Worm (Caenorhabditis elegans) whole organism, L2 larva: ENCODE results near the gene cyp-13A10.

ENCODE experiments used
- C34F6.9 ChIP-seq: fragments of 150-350 bp; optimal IDR thresholded peaks from 2 replicates; lab custom pipeline; 2014; ENCODE audit warnings: missing biosample characterization, missing genetic modification characterization
- F13H6.1 ChIP-seq: sonication (generic microtip); optimal IDR thresholded peaks from 2 replicates; lab custom pipeline; 2016; ENCODE audit warnings: missing genetic modification characterization, missing compliant biosample characterization
- R02D3.7 ChIP-seq: fragments of 150-350 bp; optimal IDR thresholded peaks from 2 replicates; lab custom pipeline; 2014; ENCODE audit warnings: missing biosample characterization, missing genetic modification characterization
- Y55F3AM.14 ChIP-seq: fragments of 200-800 bp; sonication (Bioruptor generic); optimal IDR thresholded peaks from 2 replicates; lab custom pipeline; 2018; ENCODE audit warnings: mild to moderate bottlenecking, missing genetic modification characterization, missing compliant biosample characterization
- ZK546.5 ChIP-seq: sonication (generic microtip); optimal IDR thresholded peaks from 2 replicates; lab custom pipeline; 2017; ENCODE audit warnings: missing biosample characterization, missing genetic modification characterization
- alr-1 ChIP-seq: fragments of 150-350 bp; optimal IDR thresholded peaks from 2 replicates; lab custom pipeline; 2014; ENCODE audit warnings: missing biosample characterization, missing genetic modification characterization
- aly-2 ChIP-seq: fragments of 150-350 bp; optimal IDR thresholded peaks from 2 replicates; lab custom pipeline; 2014; ENCODE audit warnings: missing biosample characterization, missing genetic modification characterization
- ama-1 ChIP-seq: fragments of 150-350 bp; optimal IDR thresholded peaks from 2 replicates; lab custom pipeline; 2018; ENCODE audit warnings: inconsistent platforms
- blmp-1 ChIP-seq: sonication (generic microtip); optimal IDR thresholded peaks from 2 replicates; lab custom pipeline; 2017; ENCODE audit warnings: missing genetic modification characterization, mild to moderate bottlenecking, missing compliant biosample characterization, antibody characterized with exemption, moderate library complexity; ENCODE audit not compliant: insufficient read depth
- ceh-16 ChIP-seq: fragments of 150-350 bp; optimal IDR thresholded peaks from 2 replicates; lab custom pipeline; 2014; ENCODE audit warnings: missing biosample characterization, missing genetic modification characterization
- ceh-82 ChIP-seq: fragments of 150-350 bp; optimal IDR thresholded peaks from 2 replicates; lab custom pipeline; 2014; ENCODE audit warnings: missing biosample characterization, missing genetic modification characterization
- crh-2 ChIP-seq: sonication (generic microtip); optimal IDR thresholded peaks from 2 replicates; lab custom pipeline; 2017; ENCODE audit warnings: missing biosample characterization, missing genetic modification characterization
- dmd-4 ChIP-seq: sonication (generic microtip); optimal IDR thresholded peaks from 2 replicates; lab custom pipeline; 2017; ENCODE audit warnings: missing biosample characterization, missing genetic modification characterization
- egl-27 ChIP-seq: sonication (generic microtip); optimal IDR thresholded peaks from 3 replicates; lab custom pipeline; 2017; ENCODE audit warnings: missing biosample characterization, missing genetic modification reagents, missing genetic modification characterization
- elt-1 ChIP-seq: fragments of 150-350 bp; optimal IDR thresholded peaks from 2 replicates; lab custom pipeline; 2014; ENCODE audit warnings: missing biosample characterization, missing genetic modification characterization
- elt-3 ChIP-seq: sonication (generic microtip); optimal IDR thresholded peaks from 2 replicates; lab custom pipeline; 2017; ENCODE audit warnings: missing biosample characterization, missing genetic modification characterization
- fos-1 ChIP-seq: fragments of 150-350 bp; optimal IDR thresholded peaks from 2 replicates; lab custom pipeline; 2014; ENCODE audit warnings: missing biosample characterization, missing genetic modification characterization
- gmeb-1 ChIP-seq: fragments of 150-350 bp; optimal IDR thresholded peaks from 2 replicates; lab custom pipeline; 2014; ENCODE audit warnings: missing biosample characterization, missing genetic modification characterization
- lin-11 ChIP-seq: fragments of 150-350 bp; sonication (generic microtip); optimal IDR thresholded peaks from 2 replicates; lab custom pipeline; 2014; ENCODE audit warnings: missing biosample characterization, missing genetic modification characterization, inconsistent platforms, mixed read lengths
- lin-13 ChIP-seq: fragments of 150-350 bp; optimal IDR thresholded peaks from 2 replicates; lab custom pipeline; 2014; ENCODE audit warnings: missing biosample characterization, missing genetic modification reagents, missing genetic modification characterization
- lin-39 ChIP-seq: fragments of 150-350 bp; optimal IDR thresholded peaks from 2 replicates; lab custom pipeline; 2014; ENCODE audit warnings: missing biosample characterization, missing genetic modification reagents, missing genetic modification characterization
- lsy-2 ChIP-seq, 2 experiments: fragments of 150-350 bp in 1 of 2; sonication (generic microtip) in 1 of 2; optimal IDR thresholded peaks; 2 replicates each; lab custom pipeline; 2014 to 2017; ENCODE audit warnings: missing biosample characterization in 2 of 2, missing genetic modification characterization in 2 of 2
- mab-5 ChIP-seq: fragments of 150-350 bp; optimal IDR thresholded peaks from 2 replicates; lab custom pipeline; 2014; ENCODE audit warnings: missing biosample characterization, missing genetic modification characterization
- mbf-1 ChIP-seq: sonication (generic microtip); optimal IDR thresholded peaks from 2 replicates; lab custom pipeline; 2017; ENCODE audit warnings: missing biosample characterization, missing genetic modification characterization
- mdl-1 ChIP-seq, 2 experiments: fragments of 150-350 bp in 1 of 2; sonication (generic microtip) in 1 of 2; optimal IDR thresholded peaks; 2 replicates each; lab custom pipeline; 2017; ENCODE audit warnings: missing biosample characterization in 2 of 2, missing genetic modification characterization in 2 of 2
- nhr-10 ChIP-seq: sonication (generic microtip); optimal IDR thresholded peaks from 2 replicates; lab custom pipeline; 2017; ENCODE audit warnings: missing biosample characterization, missing genetic modification characterization
- nhr-11 ChIP-seq: fragments of 150-350 bp; optimal IDR thresholded peaks from 2 replicates; lab custom pipeline; 2014; ENCODE audit warnings: missing biosample characterization, missing genetic modification characterization
- nhr-12 ChIP-seq: fragments of 150-350 bp; optimal IDR thresholded peaks from 2 replicates; lab custom pipeline; 2014; ENCODE audit warnings: missing biosample characterization, missing genetic modification characterization
- nhr-129 ChIP-seq: fragments of 150-350 bp; optimal IDR thresholded peaks from 2 replicates; lab custom pipeline; 2014; ENCODE audit warnings: missing biosample characterization, missing genetic modification characterization
- nhr-21 ChIP-seq: fragments of 150-350 bp; optimal IDR thresholded peaks from 2 replicates; lab custom pipeline; 2014; ENCODE audit warnings: missing biosample characterization, missing genetic modification characterization
- nhr-23 ChIP-seq: fragments of 150-350 bp; optimal IDR thresholded peaks from 2 replicates; lab custom pipeline; 2014; ENCODE audit warnings: missing biosample characterization, missing genetic modification reagents, missing genetic modification characterization
- nhr-237 ChIP-seq: fragments of 150-350 bp; optimal IDR thresholded peaks from 2 replicates; lab custom pipeline; 2014; ENCODE audit warnings: missing biosample characterization, missing genetic modification characterization
- nhr-25 ChIP-seq: fragments of 150-350 bp; sonication (generic microtip); optimal IDR thresholded peaks from 3 replicates; lab custom pipeline; 2014; ENCODE audit warnings: missing biosample characterization, missing genetic modification characterization
- nhr-6 ChIP-seq: fragments of 150-350 bp; optimal IDR thresholded peaks from 2 replicates; lab custom pipeline; 2014; ENCODE audit warnings: missing biosample characterization, missing genetic modification characterization
- nhr-77 ChIP-seq: fragments of 150-350 bp; optimal IDR thresholded peaks from 2 replicates; lab custom pipeline; 2014; ENCODE audit warnings: missing biosample characterization, missing genetic modification characterization
- peb-1 ChIP-seq: fragments of 150-350 bp; optimal IDR thresholded peaks from 2 replicates; lab custom pipeline; 2014; ENCODE audit warnings: missing biosample characterization, missing genetic modification characterization
- sem-4 ChIP-seq: fragments of 150-350 bp; optimal IDR thresholded peaks from 2 replicates; lab custom pipeline; 2014; ENCODE audit warnings: missing biosample characterization, missing genetic modification reagents, missing genetic modification characterization
- skn-1 ChIP-seq: sonication (generic microtip); optimal IDR thresholded peaks from 2 replicates; lab custom pipeline; 2017; ENCODE audit warnings: missing biosample characterization, missing genetic modification characterization
- sma-3 ChIP-seq: sonication (generic microtip); optimal IDR thresholded peaks from 2 replicates; lab custom pipeline; 2016; ENCODE audit warnings: missing genetic modification reagents, missing genetic modification characterization, missing compliant biosample characterization
- sma-9 ChIP-seq, 2 experiments: fragments of 150-350 bp in 1 of 2; sonication (generic microtip) in 1 of 2; optimal IDR thresholded peaks; 2 replicates each; lab custom pipeline; 2014 to 2016; ENCODE audit warnings: missing genetic modification characterization in 2 of 2, mild to moderate bottlenecking in 1 of 2, missing biosample characterization in 1 of 2, missing compliant biosample characterization in 1 of 2, missing genetic modification reagents in 1 of 2, moderate library complexity in 1 of 2
- snpc-4 ChIP-seq: fragments of 150-350 bp; optimal IDR thresholded peaks from 2 replicates; lab custom pipeline; 2014; ENCODE audit warnings: missing biosample characterization, missing genetic modification characterization
- unc-39 ChIP-seq: fragments of 150-350 bp; optimal IDR thresholded peaks from 2 replicates; lab custom pipeline; 2014; ENCODE audit warnings: missing biosample characterization, missing genetic modification characterization
- unc-55 ChIP-seq: fragments of 150-350 bp; sonication (generic microtip); optimal IDR thresholded peaks from 3 replicates; lab custom pipeline; 2014; ENCODE audit warnings: missing biosample characterization, missing genetic modification reagents, missing genetic modification characterization
- unc-62 ChIP-seq: fragments of 150-350 bp; optimal IDR thresholded peaks from 2 replicates; lab custom pipeline; 2014; ENCODE audit warnings: missing biosample characterization, missing genetic modification reagents, missing genetic modification characterization
- zag-1 ChIP-seq: fragments of 150-350 bp; optimal IDR thresholded peaks from 2 replicates; lab custom pipeline; 2014; ENCODE audit warnings: missing biosample characterization, missing genetic modification characterization
- ztf-1 ChIP-seq: fragments of 200-800 bp; sonication (Bioruptor generic); conservative IDR thresholded peaks from 2 replicates; pipeline ENCODE4 v1.3.6; 2022; ENCODE audit warnings: missing genetic modification characterization, missing compliant biosample characterization
- ztf-11 ChIP-seq: sonication (generic microtip); optimal IDR thresholded peaks from 2 replicates; lab custom pipeline; 2017; ENCODE audit warnings: missing biosample characterization, missing genetic modification characterization
- ztf-4 ChIP-seq: fragments of 150-350 bp; optimal IDR thresholded peaks from 2 replicates; lab custom pipeline; 2014; ENCODE audit warnings: missing biosample characterization, missing genetic modification characterization

The cyp-13A10 gene

DNA sequence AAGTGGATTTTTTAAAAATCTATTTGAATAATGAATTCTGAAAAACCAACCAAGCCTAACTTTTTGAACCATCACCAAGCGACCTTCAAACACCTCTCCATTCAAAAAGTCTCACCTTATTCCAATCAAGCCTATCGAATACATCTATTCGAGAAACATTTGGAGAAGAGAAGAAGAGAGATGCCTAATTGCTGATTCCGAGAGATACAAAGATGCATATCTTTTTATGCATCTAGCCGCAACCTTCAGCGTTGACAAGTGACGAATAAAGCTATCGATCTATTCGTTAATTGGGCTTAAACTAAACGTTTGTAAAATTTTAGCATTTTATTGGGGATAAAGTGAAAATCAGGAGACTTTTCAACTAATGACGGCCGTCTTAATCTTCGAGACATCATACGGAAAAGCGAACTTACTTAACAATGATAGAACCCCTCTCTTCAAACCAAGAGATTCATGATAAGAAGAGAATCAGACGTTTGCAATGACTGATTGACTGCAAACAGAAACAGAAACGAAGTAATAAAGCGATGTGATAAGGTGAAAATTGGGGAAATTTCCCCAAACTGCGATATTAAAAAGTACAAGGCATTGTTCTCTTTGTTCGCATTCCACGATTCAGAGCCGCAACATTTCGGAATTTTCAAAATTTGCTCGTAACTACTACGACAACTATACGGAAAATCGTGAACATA is 17.6 kb downstream of the cyp-13A10 start:
- TF ChIP-seq elt-3 (tag; lab: Kevin White, UChicago) = no peak
- TF ChIP-seq peb-1 = no peak
- peak; percentile 17 for TF ChIP-seq nhr-129
- no peak for TF ChIP-seq dmd-4 (tag; lab: Kevin White, UChicago)
- TF ChIP-seq nhr-12 = no peak
- TF ChIP-seq mab-5 (tag; lab: Kevin White, UChicago) = no peak
- TF ChIP-seq F13H6.1 = no peak
- TF ChIP-seq nhr-6 = no peak
- no peak for TF ChIP-seq nhr-77 (tag; lab: Kevin White, UChicago)
- TF ChIP-seq ceh-16 (tag; lab: Kevin White, UChicago) = peak; percentile 98
- TF ChIP-seq lin-39 (tag; lab: Kevin White, UChicago) = no peak
- no peak for TF ChIP-seq ztf-11
- TF ChIP-seq snpc-4 (tag; lab: Kevin White, UChicago) = no peak
- TF ChIP-seq elt-1 = peak; percentile 79
- TF ChIP-seq ztf-4 (tag; lab: Kevin White, UChicago) = no peak
- no peak for TF ChIP-seq nhr-237 (tag; lab: Kevin White, UChicago)
- TF ChIP-seq unc-62 (GFP tag; lab: Kevin White, UChicago) = no peak
- no peak for TF ChIP-seq ZK546.5 (tag; lab: Kevin White, UChicago)
- peak; percentile 28 for TF ChIP-seq nhr-25 (tag; lab: Kevin White, UChicago)
- TF ChIP-seq ceh-82 (tag; lab: Kevin White, UChicago) = no peak
- peak; percentile 15 for TF ChIP-seq crh-2 (tag; lab: Kevin White, UChicago)
- no peak for TF ChIP-seq ama-1 (lab: Kevin White, UChicago)
- TF ChIP-seq unc-55 = no peak
- peak; percentile 64 for TF ChIP-seq Y55F3AM.14
- TF ChIP-seq ztf-1 (GFP tag; lab: Robert Waterston, UW) = no peak
- TF ChIP-seq lin-13 (GFP tag; lab: Kevin White, UChicago) = no peak
- TF ChIP-seq zag-1 (tag; lab: Kevin White, UChicago) = no peak
- no peak for TF ChIP-seq mdl-1 (tag; optimal IDR thresholded peaks at IDR 0.05; lab: Kevin White, UChicago)
- no peak for TF ChIP-seq gmeb-1
- TF ChIP-seq nhr-11 (tag; lab: Kevin White, UChicago) = no peak
- TF ChIP-seq mbf-1 (tag; lab: Kevin White, UChicago) = no peak
- TF ChIP-seq aly-2 (tag; lab: Kevin White, UChicago) = no peak
- no peak for TF ChIP-seq sma-3 (GFP tag; lab: Kevin White, UChicago)
- TF ChIP-seq sem-4 (tag; lab: Kevin White, UChicago) = no peak
- no peak for TF ChIP-seq lin-11 (tag; lab: Kevin White, UChicago)
- TF ChIP-seq sma-9 (GFP tag; optimal IDR thresholded peaks at IDR 0.05; lab: Kevin White, UChicago) = peak; percentile 8
- no peak for TF ChIP-seq sma-9 (tag; optimal IDR thresholded peaks at IDR 0.05; lab: Kevin White, UChicago)
- no peak for TF ChIP-seq lsy-2 (tag; optimal IDR thresholded peaks at IDR 0.05; lab: Kevin White, UChicago)
- TF ChIP-seq unc-39 (tag; lab: Kevin White, UChicago) = no peak
- no peak for TF ChIP-seq R02D3.7
- TF ChIP-seq nhr-10 (tag; lab: Kevin White, UChicago) = no peak
- TF ChIP-seq alr-1 (tag; lab: Kevin White, UChicago) = no peak
- TF ChIP-seq nhr-23 (tag; lab: Kevin White, UChicago) = no peak
- TF ChIP-seq fos-1 (tag; lab: Kevin White, UChicago) = peak; percentile 92
- no peak for TF ChIP-seq egl-27 (tag; lab: Kevin White, UChicago)
- TF ChIP-seq skn-1 = no peak
- no peak for TF ChIP-seq blmp-1 (tag; lab: Kevin White, UChicago)
- no peak for TF ChIP-seq nhr-21 (tag; lab: Kevin White, UChicago)
- peak; percentile 8 for TF ChIP-seq C34F6.9 (tag; lab: Kevin White, UChicago)
- TF ChIP-seq, all 48 proteins: peak for 9
